Worm (Caenorhabditis elegans) whole organism, mixed stage, embryonic: ENCODE measurements around the gene ptr-8.

Source experiments
- nhr-28 ChIP-seq: fragments of 150-350 bp; optimal IDR thresholded peaks from 2 replicates; lab custom pipeline; 2014; ENCODE audit warnings: missing biosample characterization, missing genetic modification characterization
- nhr-76 ChIP-seq: sonication (generic microtip); optimal IDR thresholded peaks from 2 replicates; lab custom pipeline; 2017; ENCODE audit warnings: missing biosample characterization, missing genetic modification characterization
- unc-62 ChIP-seq: fragments of 150-350 bp; optimal IDR thresholded peaks from 2 replicates; lab custom pipeline; 2014; ENCODE audit warnings: missing biosample characterization, missing genetic modification reagents, missing genetic modification characterization

ce11 chrII:10934786-10935185 lies 45.7 kb downstream of the ptr-8 start, which contains the start of gene R03D7.2:
- no peak for TF ChIP-seq nhr-28
- TF ChIP-seq nhr-76, result no peak
- TF ChIP-seq unc-62 (GFP tag; lab: Kevin White, UChicago), result no peak
